Fruit fly (Drosophila melanogaster): ENCODE measurements around the gene CG43390.

Gene CG43390

dm6 chr3L:11587720-11588580 lies 8.2 kb upstream of the CG43390 start, which contains the start of gene rt (continued):
- TF ChIP-seq CG9609 (GFP tag; optimal IDR thresholded peaks at IDR 0.05) (no peak), gsb-n (tag; optimal IDR thresholded peaks at IDR 0.05) (peak; percentile 60), CG12236 (GFP tag; optimal IDR thresholded peaks at IDR 0.05) (no peak), crc (GFP tag; optimal IDR thresholded peaks at IDR 0.05) (no peak), CG15601 (tag; optimal IDR thresholded peaks at IDR 0.05) (peak; percentile 53), CG4707 (GFP tag; optimal IDR thresholded peaks at IDR 0.05) (peak; percentile 97), CG10267 (tag; optimal IDR thresholded peaks at IDR 0.05) (peak; percentile 62), ems (GFP tag; optimal IDR thresholded peaks at IDR 0.05) (peak; percentile 27), CG4617 (GFP tag; optimal IDR thresholded peaks at IDR 0.05; ENCODE audit: borderline replicate concordance) (no peak), az2 (GFP tag; optimal IDR thresholded peaks at IDR 0.05) (peak; percentile 35), ewg (GFP tag; optimal IDR thresholded peaks at IDR 0.05) (peak; percentile 72), CG18262 (tag; optimal IDR thresholded peaks at IDR 0.05) (peak; percentile 80), phol (tag; optimal IDR thresholded peaks at IDR 0.05) (peak; percentile 78), CG8290 (GFP tag; optimal IDR thresholded peaks at IDR 0.05) (peak; percentile 25), CG8290 (tag; optimal IDR thresholded peaks at IDR 0.05) (no peak), lola (GFP tag; optimal IDR thresholded peaks at IDR 0.05) (peak in 1 of 3 experiments; percentile 85), CG10979 (tag; optimal IDR thresholded peaks at IDR 0.05) (peak; percentile 81), cas (GFP tag; IDR thresholded peaks at IDR 0.05) (no peak), ftz-f1 (GFP tag; optimal IDR thresholded peaks at IDR 0.05) (no peak), CG2889 (GFP tag; IDR thresholded peaks at IDR 0.05) (no peak), Nf-YA (GFP tag; IDR thresholded peaks at IDR 0.05) (peak; percentile 58; the same call in 1 of the 2 replicates), CG12391 (tag; optimal IDR thresholded peaks at IDR 0.05) (peak; percentile 59), CG13624 (GFP tag; optimal IDR thresholded peaks at IDR 0.05) (peak; percentile 26), kay (GFP tag; optimal IDR thresholded peaks at IDR 0.05) (no peak), CG30403 (GFP tag; optimal IDR thresholded peaks at IDR 0.05) (peak; percentile 58), CG32532 (GFP tag; IDR thresholded peaks at IDR 0.05) (peak; percentile 32; the same call in 1 of the 2 replicates), ind (GFP tag; optimal IDR thresholded peaks at IDR 0.05) (peak; percentile 47), H15 (GFP tag; IDR thresholded peaks at IDR 0.05) (no peak), CG10543 (GFP tag; optimal IDR thresholded peaks at IDR 0.05) (no peak), CG2116 (GFP tag; optimal IDR thresholded peaks at IDR 0.05) (peak; percentile 0), cwo (GFP tag; optimal IDR thresholded peaks at IDR 0.05) (peak; percentile 1), NfI (GFP tag; optimal IDR thresholded peaks at IDR 0.05) (peak; percentile 32), sisA (GFP tag; IDR thresholded peaks at IDR 0.05) (peak; percentile 63), Elba2 (GFP tag; optimal IDR thresholded peaks at IDR 0.05) (no peak), CG5953 (GFP tag; IDR thresholded peaks at IDR 0.05) (peak; percentile 37; the same call in 1 of the 2 replicates), CG34422 (GFP tag; IDR thresholded peaks at IDR 0.05) (peak; percentile 28; the same call in 1 of the 3 replicates), CG10431 (GFP tag; optimal IDR thresholded peaks at IDR 0.05) (peak; percentile 17), CG14014 (GFP tag; IDR thresholded peaks at IDR 0.05) (0 out of 2 replicates have a peak, but pooled peaks have one; percentile 7), Mes4 (GFP tag; optimal IDR thresholded peaks at IDR 0.05) (no peak), pfk (GFP tag; optimal IDR thresholded peaks at IDR 0.05) (no peak), CG15479 (GFP tag; optimal IDR thresholded peaks at IDR 0.05) (no peak), CG31441 (GFP tag; IDR thresholded peaks at IDR 0.05) (peak; percentile 59), mld (GFP tag; IDR thresholded peaks at IDR 0.05; ENCODE audit: partially characterized antibody) (no peak), Blimp-1 (GFP tag; optimal IDR thresholded peaks at IDR 0.05) (peak; percentile 15), CrebB (tag; optimal IDR thresholded peaks at IDR 0.05) (no peak), Dbx (GFP tag; IDR thresholded peaks at IDR 0.05) (no peak), CG11696 (GFP tag; IDR thresholded peaks at IDR 0.05) (no peak), CG17829 (tag; optimal IDR thresholded peaks at IDR 0.05) (peak; percentile 73), CG2678 (tag; optimal IDR thresholded peaks at IDR 0.05) (peak; percentile 68)
